Fruit fly (Drosophila melanogaster) Kc167 (cell line): ENCODE measurements around the gene CG13937.

Experiments used
- Myc ChIP-seq: fragments of >200 bp; optimal IDR thresholded peaks from 2 replicates; lab custom pipeline; 2017; ENCODE audit warnings: missing external identifiers
- Sin3A ChIP-seq: fragments of >200 bp; optimal IDR thresholded peaks from 2 replicates; lab custom pipeline; 2018; ENCODE audit warnings: missing external identifiers
- h ChIP-seq: fragments of >200 bp; optimal IDR thresholded peaks from 3 replicates; lab custom pipeline; 2018; ENCODE audit warnings: missing external identifiers
- psq ChIP-seq: fragments of >200 bp; optimal IDR thresholded peaks from 2 replicates; lab custom pipeline; 2017; ENCODE audit warnings: missing external identifiers
- ttk ChIP-seq: sonication (Bioruptor generic); optimal IDR thresholded peaks from 2 replicates; lab custom pipeline; 2017; ENCODE audit warnings: missing external identifiers

- TF ChIP-seq h (no peak), Sin3A (lab: Kevin White, UChicago) (no peak), psq (lab: Kevin White, UChicago) (no peak), Myc (lab: Kevin White, UChicago) (no peak), ttk (lab: Kevin White, UChicago) (no peak)
These were observed 53.3 kb downstream of the CG13937 start for dm6 chr3L:1829539-1829938.
